Worm (Caenorhabditis elegans) whole organism, midembryonic: ENCODE measurements around the gene K10D11.5.

Experiments used
- T22C8.4 ChIP-seq: fragments of 200-800 bp; sonication (Bioruptor generic); IDR thresholded peaks from 2 replicates; pipeline ENCODE4 v1.3.6; 2022; ENCODE audit warnings: missing genetic modification characterization, missing compliant biosample characterization
- cog-1 ChIP-seq: sonication (generic microtip); optimal IDR thresholded peaks from 2 replicates; lab custom pipeline; 2016; ENCODE audit warnings: missing genetic modification characterization, missing compliant biosample characterization
- flt-1 ChIP-seq: fragments of 200-800 bp; sonication (Bioruptor generic); IDR thresholded peaks from 2 replicates; pipeline ENCODE4 v1.3.6; 2022; ENCODE audit warnings: missing genetic modification characterization, missing compliant biosample characterization
- klf-2 ChIP-seq: fragments of 200-800 bp; sonication (Bioruptor generic); conservative IDR thresholded peaks from 2 replicates; pipeline ENCODE4 v1.3.6; 2022; ENCODE audit warnings: missing genetic modification reagents, missing genetic modification characterization, missing compliant biosample characterization
- med-1 ChIP-seq: sonication (generic microtip); optimal IDR thresholded peaks from 2 replicates; lab custom pipeline; 2017; ENCODE audit warnings: missing genetic modification characterization, mild to moderate bottlenecking, missing compliant biosample characterization, antibody characterized with exemption, missing genetic modification reagents; ENCODE audit not compliant: insufficient read depth
- tab-1 ChIP-seq: fragments of 200-800 bp; sonication (Bioruptor generic); IDR thresholded peaks from 2 replicates; pipeline ENCODE4 v1.3.6; 2022; ENCODE audit warnings: missing genetic modification characterization, missing compliant biosample characterization
- ztf-29 ChIP-seq: fragments of 200-800 bp; sonication (Bioruptor generic); IDR thresholded peaks from 2 replicates; pipeline ENCODE4 v1.3.6; 2022; ENCODE audit warnings: missing genetic modification reagents, missing genetic modification characterization, missing compliant biosample characterization

- no peak for TF ChIP-seq ztf-29
- TF ChIP-seq cog-1 (tag; lab: Kevin White, UChicago): no peak
- TF ChIP-seq klf-2: no peak
- no peak for TF ChIP-seq tab-1 (GFP tag; lab: Robert Waterston, UW)
- no peak for TF ChIP-seq T22C8.4 (GFP tag; lab: Robert Waterston, UW)
- TF ChIP-seq med-1 (GFP tag; lab: Kevin White, UChicago): no peak
- no peak for TF ChIP-seq flt-1 (GFP tag; lab: Robert Waterston, UW)
Measured at ce11 chrIV:12994376-12994775, 2.7 kb upstream of the K10D11.5 start, which contains the start of gene K10D11.4.
